Fruit fly (Drosophila melanogaster) whole organism, wandering third instar larva: ENCODE measurements around the gene Pop5.
A peak's percentile ranks its signal among the peaks of the same experiment; 100 is the strongest.

Source experiments
- Abd-B ChIP-seq: fragments of >200 bp; optimal IDR thresholded peaks from 2 replicates; lab custom pipeline; 2017; ENCODE audit warnings: missing biosample characterization, missing genetic modification characterization
- CG9705 ChIP-seq: fragments of 200-800 bp; sonication (Bioruptor generic); optimal IDR thresholded peaks from 2 replicates; lab custom pipeline; 2018; ENCODE audit warnings: missing biosample characterization, mild to moderate bottlenecking, missing genetic modification characterization
- CrebA ChIP-seq: fragments of 200-800 bp; sonication (Bioruptor generic); optimal IDR thresholded peaks from 2 replicates; lab custom pipeline; 2016; ENCODE audit warnings: missing biosample characterization, mild to moderate bottlenecking, missing genetic modification characterization, borderline replicate concordance
- Dfd ChIP-seq: fragments of >200 bp; optimal IDR thresholded peaks from 2 replicates; lab custom pipeline; 2017; ENCODE audit warnings: missing biosample characterization, missing genetic modification characterization
- Dif ChIP-seq: fragments of 200-275, 200-300 bp; sonication (Bioruptor generic); optimal IDR thresholded peaks from 2 replicates; lab custom pipeline; 2018; ENCODE audit warnings: missing biosample characterization, missing genetic modification characterization; ENCODE audit not compliant: partially characterized antibody
- HLH106 ChIP-seq: fragments of 200-800 bp; optimal IDR thresholded peaks from 3 replicates; lab custom pipeline; 2019; ENCODE audit warnings: missing biosample characterization, mild to moderate bottlenecking, missing genetic modification characterization, moderate library complexity
- Hnf4 ChIP-seq: fragments of 200-800 bp; sonication (Bioruptor generic); optimal IDR thresholded peaks from 2 replicates; lab custom pipeline; 2016; ENCODE audit warnings: missing biosample characterization, mild to moderate bottlenecking, missing genetic modification characterization
- Hr83 ChIP-seq: fragments of 200-300 bp; sonication (Bioruptor generic); optimal IDR thresholded peaks from 2 replicates; lab custom pipeline; 2016; ENCODE audit warnings: missing biosample characterization, mild to moderate bottlenecking, missing genetic modification characterization, moderate library complexity; ENCODE audit not compliant: poor library complexity, severe bottlenecking
- Jra ChIP-seq: sonication (Bioruptor generic); optimal IDR thresholded peaks from 2 replicates; lab custom pipeline; 2016; ENCODE audit warnings: missing biosample characterization, missing genetic modification characterization
- Mio ChIP-seq: sonication (Bioruptor generic); optimal IDR thresholded peaks from 2 replicates; lab custom pipeline; 2016; ENCODE audit warnings: missing biosample characterization, missing genetic modification characterization
- Myc ChIP-seq: fragments of >200 bp; optimal IDR thresholded peaks from 2 replicates; lab custom pipeline; 2017
- N ChIP-seq: fragments of >200 bp; optimal IDR thresholded peaks from 2 replicates; lab custom pipeline; 2018; ENCODE audit warnings: missing biosample characterization, missing external identifiers, missing genetic modification characterization
- OdsH ChIP-seq: fragments of 200-800 bp; sonication (Bioruptor generic); optimal IDR thresholded peaks from 2 replicates; lab custom pipeline; 2016; ENCODE audit warnings: missing biosample characterization, mild to moderate bottlenecking, missing genetic modification characterization
- Rel ChIP-seq, 2 experiments: fragments of 200-800 bp; sonication (Bioruptor generic) in 1 of 2; optimal IDR thresholded peaks; 2 replicates in 1 of 2; 3 replicates in 1 of 2; lab custom pipeline; 2016 to 2019; ENCODE audit warnings: mild to moderate bottlenecking in 2 of 2, missing biosample characterization in 2 of 2, missing genetic modification characterization in 2 of 2, moderate library complexity in 1 of 2
- Sp1 ChIP-seq: fragments of 200-800 bp; sonication (Bioruptor generic); optimal IDR thresholded peaks from 3 replicates; lab custom pipeline; 2019; ENCODE audit warnings: missing biosample characterization, mild to moderate bottlenecking, missing genetic modification characterization, moderate library complexity
- Vsx2 ChIP-seq: fragments of 200-300, 225-300 bp; sonication (Bioruptor generic); optimal IDR thresholded peaks from 2 replicates; lab custom pipeline; 2018; ENCODE audit warnings: missing biosample characterization, missing genetic modification characterization; ENCODE audit not compliant: partially characterized antibody
- br ChIP-seq: fragments of 200-800 bp; sonication (Bioruptor generic); optimal IDR thresholded peaks from 2 replicates; lab custom pipeline; 2016; ENCODE audit warnings: missing biosample characterization, missing genetic modification characterization
- dl ChIP-seq, 2 experiments: fragments of 175-275, 200-275 bp in 1 of 2; fragments of 200-275 bp in 1 of 2; sonication (Bioruptor generic); optimal IDR thresholded peaks; lab custom pipeline; 2018; ENCODE audit warnings: mild to moderate bottlenecking in 2 of 2, missing biosample characterization in 2 of 2, missing genetic modification characterization in 2 of 2, moderate library complexity in 2 of 2; ENCODE audit not compliant: partially characterized antibody in 2 of 2, insufficient read depth in 1 of 2
- dmrt93B ChIP-seq: fragments of 200-800 bp; sonication (Bioruptor generic); optimal IDR thresholded peaks from 2 replicates; lab custom pipeline; 2018; ENCODE audit warnings: missing biosample characterization, mild to moderate bottlenecking, missing genetic modification characterization
- dsf ChIP-seq: sonication (Bioruptor generic); optimal IDR thresholded peaks from 2 replicates; lab custom pipeline; 2016; ENCODE audit warnings: missing biosample characterization, missing genetic modification characterization, borderline replicate concordance
- ey ChIP-seq: fragments of 200-800 bp; sonication (Bioruptor generic); optimal IDR thresholded peaks from 2 replicates; lab custom pipeline; 2016; ENCODE audit warnings: missing biosample characterization, missing genetic modification characterization
- foxo ChIP-seq, 2 experiments: fragments of 200-800 bp; sonication (Bioruptor generic); optimal IDR thresholded peaks; 2 replicates in 1 of 2; 3 replicates in 1 of 2; lab custom pipeline; 2016 to 2017; ENCODE audit warnings: missing biosample characterization in 2 of 2, missing genetic modification characterization in 2 of 2
- fru ChIP-seq: fragments of 200-800 bp; sonication (Bioruptor generic); optimal IDR thresholded peaks from 3 replicates; lab custom pipeline; 2016; ENCODE audit warnings: missing biosample characterization, mild to moderate bottlenecking, missing genetic modification characterization
- h ChIP-seq: fragments of 200-800 bp; sonication (Bioruptor generic); optimal IDR thresholded peaks from 3 replicates; lab custom pipeline; 2016; ENCODE audit warnings: missing biosample characterization, mild to moderate bottlenecking, missing genetic modification characterization
- jim ChIP-seq: fragments of 175-275, 200-325 bp; sonication (Bioruptor generic); optimal IDR thresholded peaks from 2 replicates; lab custom pipeline; 2016; ENCODE audit warnings: missing biosample characterization, mild to moderate bottlenecking, missing genetic modification characterization
- psq ChIP-seq: fragments of 200-800 bp; sonication (Bioruptor generic); optimal IDR thresholded peaks from 3 replicates; lab custom pipeline; 2017; ENCODE audit warnings: missing biosample characterization, mild to moderate bottlenecking, missing genetic modification characterization, moderate library complexity
- rgr ChIP-seq: fragments of 200-800 bp; sonication (Bioruptor generic); optimal IDR thresholded peaks from 3 replicates; lab custom pipeline; 2016; ENCODE audit warnings: missing biosample characterization, mild to moderate bottlenecking, missing genetic modification characterization
- sv ChIP-seq: fragments of 200-800 bp; sonication (Bioruptor generic); optimal IDR thresholded peaks from 3 replicates; lab custom pipeline; 2016; ENCODE audit warnings: missing biosample characterization, missing genetic modification characterization

Pop5 gene

DNA sequence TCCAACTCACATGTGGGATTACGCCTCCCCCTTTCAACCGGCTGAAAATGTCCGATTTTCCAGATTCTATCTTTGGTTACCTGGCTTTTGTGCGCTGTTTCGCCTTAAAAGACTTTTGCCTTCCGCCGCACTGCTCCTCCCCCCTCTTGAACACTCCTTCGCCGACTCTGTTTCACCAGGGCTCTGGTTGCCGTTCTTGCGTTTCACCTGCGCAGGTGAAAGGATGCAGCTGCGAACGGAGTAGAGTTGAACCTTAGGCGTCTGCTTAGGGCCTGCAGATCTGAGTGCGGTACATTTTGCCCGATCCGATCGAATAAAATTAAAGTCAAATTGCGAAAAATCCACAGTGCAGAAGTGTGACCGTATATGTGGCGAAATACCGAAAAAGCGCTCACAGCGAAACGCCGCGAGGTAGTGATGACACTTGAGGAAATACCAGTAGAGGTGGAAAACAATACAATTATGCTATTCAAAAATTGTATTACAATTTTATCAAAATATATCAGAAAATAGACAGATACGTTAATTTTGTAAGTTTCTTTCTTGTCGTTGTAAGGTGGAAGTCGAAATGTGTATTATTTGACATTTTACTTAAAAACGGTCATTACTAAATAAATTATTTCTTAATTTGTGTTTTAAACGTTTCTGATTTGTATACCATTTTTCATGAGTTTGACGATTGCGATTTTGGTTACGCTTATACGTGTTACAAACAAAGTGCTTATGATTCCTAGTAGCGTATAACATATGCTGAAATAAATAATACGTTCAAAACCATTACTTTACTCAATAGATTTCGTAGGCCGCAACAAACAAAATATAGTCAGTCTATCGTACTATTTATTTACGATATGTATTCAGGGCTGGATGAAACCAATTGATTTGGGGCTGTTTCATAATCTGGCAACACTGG, 28.9 kb downstream of the Pop5 start, which contains the start of the genes CG6664 and CG7728 (continued):
- peak; percentile 50 for TF ChIP-seq dmrt93B (GFP tag; lab: Kevin White, UChicago)
- no peak for TF ChIP-seq Dfd (GFP tag; lab: Kevin White, UChicago)
- peak; percentile 4 for TF ChIP-seq jim (GFP tag; lab: Kevin White, UChicago)
- TF ChIP-seq rgr (GFP tag; lab: Kevin White, UChicago), result peak; percentile 9
- peak; percentile 47 for TF ChIP-seq psq (GFP tag; lab: Kevin White, UChicago)
- TF ChIP-seq Mio (GFP tag; lab: Kevin White, UChicago), result no peak
- no peak for TF ChIP-seq Abd-B (GFP tag; lab: Kevin White, UChicago)
- TF ChIP-seq Hr83, result peak; percentile 15
- peak; percentile 34 for TF ChIP-seq h
- peak; percentile 56 for TF ChIP-seq Sp1 (GFP tag; lab: Kevin White, UChicago)
- no peak for TF ChIP-seq N (GFP tag; lab: Kevin White, UChicago)
- no peak for TF ChIP-seq Jra (GFP tag; lab: Kevin White, UChicago)
- no peak for TF ChIP-seq Hnf4
- TF ChIP-seq fru (GFP tag; lab: Kevin White, UChicago), result no peak
- no peak for TF ChIP-seq dsf (GFP tag; lab: Kevin White, UChicago)
- TF ChIP-seq, all 38 proteins: peak for 16

DNA sequence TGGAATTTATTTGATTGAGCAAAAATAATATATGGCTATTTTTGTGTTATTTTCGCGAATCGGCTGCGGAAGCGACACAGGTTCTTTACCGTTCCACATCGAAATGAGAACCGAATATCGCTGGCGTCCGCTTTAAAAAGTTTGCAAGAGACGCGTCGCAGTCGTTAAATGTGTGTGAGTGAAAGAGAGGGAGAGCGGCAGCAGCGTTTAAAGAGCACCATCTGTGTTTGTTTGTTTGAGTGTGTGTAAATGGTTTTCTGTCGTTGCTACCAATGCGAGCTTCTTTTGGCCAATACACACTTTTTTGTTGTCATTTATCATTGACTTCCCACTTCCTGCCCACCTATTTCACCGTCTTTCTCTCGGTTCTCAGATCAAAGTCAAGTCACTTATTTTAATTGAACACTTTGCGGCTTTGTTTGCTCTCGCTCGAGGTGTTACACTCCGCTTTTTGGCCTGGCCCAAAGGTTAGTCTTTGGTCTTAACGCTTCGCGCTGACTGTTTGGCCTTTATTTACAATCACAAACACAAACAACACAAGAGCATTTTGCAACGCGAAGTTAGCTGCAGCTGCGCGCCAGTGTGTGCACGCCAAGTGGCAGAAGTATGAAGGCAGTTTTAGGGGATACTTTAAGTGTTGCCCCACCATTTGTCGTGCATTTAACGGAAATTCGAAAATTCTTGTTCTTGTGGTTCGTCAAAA, 32.7 kb downstream of the Pop5 start, which contains the start of gene CG3764:
Gene CG3764 (minus strand): TSS at position 549 of the 703 bp plus-strand sequence.
- TF ChIP-seq Rel (GFP tag; optimal IDR thresholded peaks at IDR 0.05; lab: Kevin White, UChicago) (peak; percentile 60), Rel (tag; optimal IDR thresholded peaks at IDR 0.05; lab: Kevin White, UChicago) (peak; percentile 80), Abd-B (GFP tag; lab: Kevin White, UChicago) (no peak), Vsx2 (GFP tag; lab: Kevin White, UChicago) (no peak), h (peak; percentile 75), dl (GFP tag; optimal IDR thresholded peaks at IDR 0.05; lab: Kevin White, UChicago; ENCODE audit: insufficient read depth in 1 of 2, partially characterized antibody in 2 of 2) (peak; percentile 71 to 86), Hr83 (peak; percentile 83), CrebA (no peak), Myc (lab: Kevin White, UChicago) (no peak), CG9705 (peak; percentile 77), psq (GFP tag; lab: Kevin White, UChicago) (peak; percentile 61), dmrt93B (GFP tag; lab: Kevin White, UChicago) (peak; percentile 79), sv (GFP tag; lab: Kevin White, UChicago) (no peak), Sp1 (GFP tag; lab: Kevin White, UChicago) (peak; percentile 69), rgr (GFP tag; lab: Kevin White, UChicago) (peak; percentile 86), OdsH (peak; percentile 58), dsf (GFP tag; lab: Kevin White, UChicago) (peak; percentile 12), HLH106 (tag; lab: Kevin White, UChicago) (peak; percentile 69), foxo (GFP tag; optimal IDR thresholded peaks at IDR 0.05; lab: Kevin White, UChicago) (peak in 1 of 2 experiments; percentile 60), ey (peak; percentile 33), Dif (GFP tag; lab: Kevin White, UChicago) (peak; percentile 88), br (peak; percentile 65), fru (GFP tag; lab: Kevin White, UChicago) (peak; percentile 56)

- TF ChIP-seq Vsx2 (GFP tag; lab: Kevin White, UChicago) (no peak), h (peak; percentile 2)
Observed at dm6 chr3L:17011351-17012016, 33.4 kb downstream of the Pop5 start.
